Worm (Caenorhabditis elegans): ENCODE data around the gene ZK637.4.

DNA sequence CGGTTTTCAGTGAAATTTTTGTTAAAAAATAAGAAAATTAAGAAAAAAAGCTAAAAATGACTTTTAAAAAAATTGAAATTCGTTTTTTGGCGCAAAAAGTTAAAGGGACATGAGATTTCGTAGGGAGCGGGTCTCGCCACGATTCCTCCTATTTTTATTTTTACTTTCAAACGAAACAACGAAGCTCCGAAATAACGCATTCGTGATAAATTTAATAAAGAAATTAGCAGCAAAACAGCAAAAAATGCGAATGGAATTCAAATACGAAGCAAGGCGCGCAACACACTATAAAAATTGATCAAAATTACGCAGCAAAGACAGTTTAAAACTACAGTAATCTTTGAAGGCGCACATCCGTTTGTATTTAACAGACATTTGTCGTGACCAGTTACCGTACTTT, 6.2 kb downstream of the ZK637.4 start:
- no peak for TF ChIP-seq cnd-1 (tag; optimal IDR thresholded peaks at IDR 0.05)
- TF ChIP-seq ztf-11 (tag; optimal IDR thresholded peaks at IDR 0.05) = no peak
- TF ChIP-seq unc-62 (GFP tag; optimal IDR thresholded peaks at IDR 0.05) = no peak
- TF ChIP-seq mep-1 (tag; optimal IDR thresholded peaks at IDR 0.05) = peak; percentile 69
- TF ChIP-seq pha-4 (tag; optimal IDR thresholded peaks at IDR 0.05) = no peak
- TF ChIP-seq nhr-12 (tag; optimal IDR thresholded peaks at IDR 0.05) = no peak
- no peak for TF ChIP-seq unc-39 (tag; optimal IDR thresholded peaks at IDR 0.05)
- no peak for TF ChIP-seq nhr-76 (tag; optimal IDR thresholded peaks at IDR 0.05)
- no peak for TF ChIP-seq lin-13 (tag; optimal IDR thresholded peaks at IDR 0.05)
- no peak for TF ChIP-seq blmp-1 (tag; optimal IDR thresholded peaks at IDR 0.05)

Measured in whole organism, mixed stage, embryonic.